Fruit fly (Drosophila melanogaster) whole organism, embryonic: Measurements from ENCODE around the gene Mst89B.
A peak's percentile ranks its signal among the peaks of the same experiment; 100 is the strongest.

ENCODE experiments used
- ATbp ChIP-seq: fragments of 200-800 bp; sonication (Bioruptor generic); optimal IDR thresholded peaks from 2 replicates; lab custom pipeline; 2017; ENCODE audit warnings: missing biosample characterization, mild to moderate bottlenecking, missing genetic modification characterization, missing genetic modification reagents
- Antp ChIP-seq: fragments of 200-800 bp; sonication (Bioruptor generic); optimal IDR thresholded peaks from 3 replicates; lab custom pipeline; 2016; ENCODE audit warnings: missing biosample characterization, missing genetic modification characterization
- CG1024 ChIP-seq: fragments of 200-800 bp; sonication (Bioruptor generic); IDR thresholded peaks from 2 replicates; pipeline ENCODE4 v1.3.6; 2022; ENCODE audit warnings: missing biosample characterization, missing genetic modification characterization
- CG10565 ChIP-seq: fragments of 200-800 bp; sonication (Bioruptor generic); optimal IDR thresholded peaks from 3 replicates; lab custom pipeline; 2016; ENCODE audit warnings: missing biosample characterization, mild to moderate bottlenecking, missing genetic modification characterization
- CG10979 ChIP-seq: fragments of 200-800 bp; sonication (Bioruptor generic); optimal IDR thresholded peaks from 2 replicates; lab custom pipeline; 2018; ENCODE audit warnings: missing biosample characterization, mild to moderate bottlenecking, missing genetic modification characterization, moderate library complexity
- CG11247 ChIP-seq: fragments of 200-800 bp; sonication (Bioruptor generic); IDR thresholded peaks from 2 replicates; pipeline ENCODE4 v1.3.6; 2022; ENCODE audit warnings: missing biosample characterization, missing genetic modification characterization
- CG12942 ChIP-seq: fragments of 200-800 bp; sonication (Bioruptor generic); optimal IDR thresholded peaks from 3 replicates; lab custom pipeline; 2016; ENCODE audit warnings: missing biosample characterization, missing genetic modification characterization
- CG15011 ChIP-seq: fragments of 200-800 bp; sonication (Bioruptor generic); optimal IDR thresholded peaks from 3 replicates; lab custom pipeline; 2018; ENCODE audit warnings: missing biosample characterization, mild to moderate bottlenecking, missing genetic modification characterization
- CG16779 ChIP-seq: fragments of 200-800 bp; sonication (Bioruptor generic); IDR thresholded peaks from 2 replicates; pipeline ENCODE4 v1.3.6; 2022; ENCODE audit warnings: missing biosample characterization, missing genetic modification characterization
- CG17328 ChIP-seq: fragments of 200-800 bp; sonication (Bioruptor generic); IDR thresholded peaks from 2 replicates; pipeline ENCODE4 v1.3.6; 2022; ENCODE audit warnings: missing biosample characterization, missing genetic modification characterization
- CG1792 ChIP-seq: fragments of 200-800 bp; sonication (Bioruptor generic); optimal IDR thresholded peaks from 2 replicates; lab custom pipeline; 2016; ENCODE audit warnings: missing biosample characterization, missing genetic modification characterization
- CG18599 ChIP-seq: fragments of 200-800 bp; sonication (Bioruptor generic); optimal IDR thresholded peaks from 3 replicates; lab custom pipeline; 2017; ENCODE audit warnings: missing biosample characterization, missing genetic modification characterization, mild to moderate bottlenecking, moderate library complexity, missing genetic modification reagents
- CG2202 ChIP-seq: fragments of 200-800 bp; sonication (Bioruptor generic); optimal IDR thresholded peaks from 2 replicates; lab custom pipeline; 2018; ENCODE audit warnings: missing biosample characterization, mild to moderate bottlenecking, missing genetic modification characterization
- CG30431 ChIP-seq: fragments of 200-800 bp; sonication (Bioruptor generic); optimal IDR thresholded peaks from 2 replicates; lab custom pipeline; 2017; ENCODE audit warnings: missing biosample characterization, missing genetic modification characterization
- CG4820 ChIP-seq: fragments of 200-800 bp; sonication (Bioruptor generic); optimal IDR thresholded peaks from 3 replicates; lab custom pipeline; 2016; ENCODE audit warnings: missing biosample characterization, missing genetic modification characterization
- CG4854 ChIP-seq: fragments of 200-800 bp; sonication (Bioruptor generic); optimal IDR thresholded peaks from 2 replicates; lab custom pipeline; 2016; ENCODE audit warnings: missing biosample characterization, missing genetic modification characterization, inconsistent platforms
- CG6689 ChIP-seq: fragments of 200-800 bp; sonication (Bioruptor generic); IDR thresholded peaks from 2 replicates; pipeline ENCODE4 v1.3.6; 2022; ENCODE audit warnings: missing biosample characterization, missing genetic modification characterization
- CG8765 ChIP-seq: fragments of 200-800 bp; sonication (Bioruptor generic); IDR thresholded peaks from 2 replicates; pipeline ENCODE4 v1.3.6; 2022; ENCODE audit warnings: missing biosample characterization, missing genetic modification characterization
- CG8924 ChIP-seq: fragments of 200-800 bp; optimal IDR thresholded peaks from 3 replicates; lab custom pipeline; 2019; ENCODE audit warnings: missing biosample characterization, mild to moderate bottlenecking, missing genetic modification characterization, moderate library complexity
- CG9876 ChIP-seq: fragments of 200-800 bp; sonication (Bioruptor generic); optimal IDR thresholded peaks from 2 replicates; lab custom pipeline; 2016; ENCODE audit warnings: missing biosample characterization, missing genetic modification characterization
- D ChIP-seq, 2 experiments: fragments of 200-800 bp in 1 of 2; fragments of >200 bp in 1 of 2; sonication (Bioruptor generic) in 1 of 2; optimal IDR thresholded peaks; 2 replicates in 1 of 2; 3 replicates in 1 of 2; lab custom pipeline; 2017; ENCODE audit warnings: mild to moderate bottlenecking in 1 of 2, missing biosample characterization in 1 of 2, missing genetic modification characterization in 1 of 2, missing genetic modification reagents in 1 of 2
- Dref ChIP-seq: fragments of 200-800 bp; sonication (Bioruptor generic); IDR thresholded peaks from 2 replicates; pipeline ENCODE4 v1.3.6; 2022; ENCODE audit warnings: missing biosample characterization, missing genetic modification characterization
- Ets97D ChIP-seq: fragments of 200-800 bp; sonication (Bioruptor generic); optimal IDR thresholded peaks from 3 replicates; lab custom pipeline; 2016; ENCODE audit warnings: missing biosample characterization, missing genetic modification characterization
- GATAe ChIP-seq: fragments of 200-800 bp; sonication (Bioruptor generic); conservative IDR thresholded peaks from 2 replicates; pipeline ENCODE4 v1.3.6; 2022; ENCODE audit warnings: missing biosample characterization, missing genetic modification characterization
- Gsc ChIP-seq: fragments of 200-800 bp; sonication (Bioruptor generic); IDR thresholded peaks from 2 replicates; pipeline ENCODE4 v1.3.6; 2022; ENCODE audit warnings: missing biosample characterization, missing genetic modification characterization
- H2.0 ChIP-seq: fragments of 200-800 bp; sonication (Bioruptor generic); IDR thresholded peaks from 2 replicates; pipeline ENCODE4 v1.3.6; 2022; ENCODE audit warnings: missing biosample characterization, missing genetic modification characterization
- HLH3B ChIP-seq: fragments of 200-800 bp; sonication (Bioruptor generic); IDR thresholded peaks from 2 replicates; pipeline ENCODE4 v1.3.6; 2022; ENCODE audit warnings: missing biosample characterization, missing genetic modification characterization
- HLHmδ ChIP-seq: fragments of 200-800 bp; sonication (Bioruptor generic); optimal IDR thresholded peaks from 2 replicates; lab custom pipeline; 2018; ENCODE audit warnings: missing biosample characterization, mild to moderate bottlenecking, missing genetic modification characterization, moderate library complexity
- Kr ChIP-seq: fragments of 200-800 bp; sonication (Bioruptor generic); optimal IDR thresholded peaks from 2 replicates; lab custom pipeline; 2017; ENCODE audit warnings: missing biosample characterization, mild to moderate bottlenecking, missing genetic modification characterization
- Nf-YC ChIP-seq: fragments of 200-800 bp; optimal IDR thresholded peaks from 3 replicates; lab custom pipeline; 2019; ENCODE audit warnings: missing biosample characterization, mild to moderate bottlenecking, missing genetic modification characterization, moderate library complexity
- Ptx1 ChIP-seq: fragments of 200-800 bp; sonication (Bioruptor generic); IDR thresholded peaks from 2 replicates; pipeline ENCODE4 v1.3.6; 2022; ENCODE audit warnings: missing biosample characterization, missing genetic modification characterization
- aop ChIP-seq: fragments of 200-800 bp; sonication (Bioruptor generic); IDR thresholded peaks from 2 replicates; pipeline ENCODE4 v1.3.6; 2022; ENCODE audit warnings: missing biosample characterization, missing genetic modification characterization
- btn ChIP-seq: fragments of 200-800 bp; sonication (Bioruptor generic); optimal IDR thresholded peaks from 2 replicates; lab custom pipeline; 2016; ENCODE audit warnings: missing biosample characterization, missing genetic modification characterization
- chm ChIP-seq: fragments of 200-800 bp; sonication (Bioruptor generic); IDR thresholded peaks from 2 replicates; pipeline ENCODE4 v1.3.6; 2022; ENCODE audit warnings: missing biosample characterization, missing genetic modification characterization
- cwo ChIP-seq: fragments of 200-800 bp; sonication (Bioruptor generic); optimal IDR thresholded peaks from 3 replicates; lab custom pipeline; 2017; ENCODE audit warnings: missing biosample characterization, missing genetic modification characterization, mild to moderate bottlenecking, moderate library complexity, missing genetic modification reagents
- disco-r ChIP-seq: fragments of 200-800 bp; sonication (Bioruptor generic); optimal IDR thresholded peaks from 2 replicates; lab custom pipeline; 2016; ENCODE audit warnings: missing biosample characterization, missing genetic modification characterization
- ems ChIP-seq: fragments of 200-800 bp; sonication (Bioruptor generic); optimal IDR thresholded peaks from 3 replicates; lab custom pipeline; 2016; ENCODE audit warnings: missing biosample characterization, missing genetic modification characterization
- fd102C ChIP-seq: fragments of 200-800 bp; sonication (Bioruptor generic); optimal IDR thresholded peaks from 2 replicates; lab custom pipeline; 2018; ENCODE audit warnings: missing biosample characterization, mild to moderate bottlenecking, missing genetic modification characterization, moderate library complexity
- fru ChIP-seq: fragments of >200 bp; optimal IDR thresholded peaks from 2 replicates; lab custom pipeline; 2017
- ftz-f1 ChIP-seq: fragments of 200-800 bp; sonication (Bioruptor generic); optimal IDR thresholded peaks from 2 replicates; lab custom pipeline; 2016; ENCODE audit warnings: missing biosample characterization, missing genetic modification characterization
- gt ChIP-seq: fragments of 200-800 bp; sonication (Bioruptor generic); IDR thresholded peaks from 2 replicates; pipeline ENCODE4 v1.3.6; 2022; ENCODE audit warnings: missing biosample characterization, missing genetic modification characterization
- hth ChIP-seq: fragments of >200 bp; optimal IDR thresholded peaks from 2 replicates; lab custom pipeline; 2017; ENCODE audit warnings: inconsistent platforms
- ind ChIP-seq: fragments of 200-800 bp; sonication (Bioruptor generic); optimal IDR thresholded peaks from 3 replicates; lab custom pipeline; 2016; ENCODE audit warnings: missing biosample characterization, missing genetic modification characterization
- kni ChIP-seq: fragments of 200-800 bp; sonication (Bioruptor generic); optimal IDR thresholded peaks from 3 replicates; lab custom pipeline; 2017; ENCODE audit warnings: mild to moderate bottlenecking, missing biosample characterization, missing genetic modification reagents, missing genetic modification characterization
- knrl ChIP-seq: fragments of 200-800 bp; sonication (Bioruptor generic); IDR thresholded peaks from 3 replicates; pipeline ENCODE4 v1.3.6; 2022; ENCODE audit warnings: missing biosample characterization, missing genetic modification characterization; ENCODE audit not compliant: partially characterized antibody
- luna ChIP-seq: fragments of 200-800 bp; sonication (Bioruptor generic); optimal IDR thresholded peaks from 2 replicates; lab custom pipeline; 2016; ENCODE audit warnings: missing biosample characterization, missing genetic modification characterization
- mirr ChIP-seq: fragments of 200-800 bp; sonication (Bioruptor generic); optimal IDR thresholded peaks from 3 replicates; lab custom pipeline; 2018; ENCODE audit warnings: missing biosample characterization, mild to moderate bottlenecking, missing genetic modification characterization
- nerfin-1 ChIP-seq: fragments of 200-800 bp; sonication (Bioruptor generic); optimal IDR thresholded peaks from 3 replicates; lab custom pipeline; 2019; ENCODE audit warnings: missing biosample characterization, mild to moderate bottlenecking, missing genetic modification characterization, moderate library complexity
- pzg ChIP-seq: fragments of 200-800 bp; sonication (Bioruptor generic); optimal IDR thresholded peaks from 3 replicates; lab custom pipeline; 2018; ENCODE audit warnings: missing biosample characterization, mild to moderate bottlenecking, missing genetic modification characterization, moderate library complexity
- repo ChIP-seq: fragments of 200-800 bp; sonication (Bioruptor generic); optimal IDR thresholded peaks from 2 replicates; lab custom pipeline; 2016; ENCODE audit warnings: missing biosample characterization, missing genetic modification characterization
- sug ChIP-seq: fragments of 200-800 bp; optimal IDR thresholded peaks from 2 replicates; lab custom pipeline; 2019; ENCODE audit warnings: missing biosample characterization, mild to moderate bottlenecking, missing genetic modification characterization, moderate library complexity
- unc-4 ChIP-seq: fragments of 200-800 bp; sonication (Bioruptor generic); IDR thresholded peaks from 2 replicates; pipeline ENCODE4 v1.3.6; 2022; ENCODE audit warnings: missing biosample characterization, missing genetic modification characterization; ENCODE audit not compliant: partially characterized antibody

Gene Mst89B

dm6 chr3R:16285612-16286188, 18.9 kb downstream of the Mst89B start (continued):
- TF ChIP-seq Kr (GFP tag; lab: Kevin White, UChicago) (no peak), ATbp (GFP tag; lab: Kevin White, UChicago) (peak; percentile 19), cwo (no peak), nerfin-1 (tag; lab: Kevin White, UChicago) (no peak), CG30431 (GFP tag; lab: Kevin White, UChicago) (no peak), Gsc (GFP tag; lab: Robert Waterston, UW) (no peak), D (optimal IDR thresholded peaks at IDR 0.05; lab: Kevin White, UChicago) (no peak), D (GFP tag; optimal IDR thresholded peaks at IDR 0.05; lab: Kevin White, UChicago) (no peak), Nf-YC (tag; lab: Kevin White, UChicago) (no peak), pzg (GFP tag; lab: Kevin White, UChicago) (no peak), hth (lab: Kevin White, UChicago) (no peak), HLH3B (no peak), sug (tag; lab: Kevin White, UChicago) (peak; percentile 48), CG9876 (GFP tag; lab: Kevin White, UChicago) (no peak), CG11247 (no peak), btn (GFP tag; lab: Kevin White, UChicago) (no peak), fru (lab: Kevin White, UChicago) (no peak), CG2202 (peak; percentile 30), CG10565 (GFP tag; lab: Kevin White, UChicago) (no peak), kni (GFP tag; lab: Kevin White, UChicago) (no peak), chm (GFP tag; lab: Robert Waterston, UW) (no peak), H2.0 (GFP tag; lab: Robert Waterston, UW) (no peak), CG16779 (GFP tag; lab: Robert Waterston, UW) (no peak), CG1792 (GFP tag; lab: Kevin White, UChicago) (no peak), Ptx1 (no peak), unc-4 (GFP tag; lab: Robert Waterston, UW) (no peak), CG8924 (no peak), CG1024 (GFP tag; lab: Robert Waterston, UW) (no peak), Ets97D (GFP tag; lab: Kevin White, UChicago) (no peak), ftz-f1 (GFP tag; lab: Kevin White, UChicago) (no peak), CG15011 (GFP tag; lab: Kevin White, UChicago) (no peak), gt (no peak), CG4854 (GFP tag; lab: Kevin White, UChicago) (no peak), CG12942 (GFP tag; lab: Kevin White, UChicago) (no peak), aop (GFP tag; lab: Robert Waterston, UW) (no peak), luna (no peak), Dref (GFP tag; lab: Robert Waterston, UW) (no peak), CG17328 (GFP tag; lab: Robert Waterston, UW) (no peak), mirr (GFP tag; lab: Kevin White, UChicago) (peak; percentile 28), ems (GFP tag; lab: Kevin White, UChicago) (no peak), CG10979 (tag; lab: Kevin White, UChicago) (no peak), HLHmδ (GFP tag; lab: Kevin White, UChicago) (no peak), GATAe (GFP tag; lab: Robert Waterston, UW) (no peak), Antp (GFP tag; lab: Kevin White, UChicago) (no peak), CG4820 (GFP tag; lab: Kevin White, UChicago) (no peak), repo (GFP tag; lab: Kevin White, UChicago) (no peak), fd102C (GFP tag; lab: Kevin White, UChicago) (no peak), disco-r (GFP tag; lab: Kevin White, UChicago) (no peak), knrl (GFP tag; lab: Robert Waterston, UW) (no peak), CG8765 (GFP tag; lab: Robert Waterston, UW) (no peak), ind (GFP tag; lab: Kevin White, UChicago) (no peak), CG6689 (GFP tag; lab: Robert Waterston, UW) (no peak), CG18599 (GFP tag; lab: Kevin White, UChicago) (no peak)
